Worm (Caenorhabditis elegans) whole organism, L4 larva: ENCODE results near the gene nhr-48.

ENCODE experiments used
- F37D6.2 ChIP-seq: sonication (generic microtip); optimal IDR thresholded peaks from 2 replicates; lab custom pipeline; 2016; ENCODE audit warnings: mild to moderate bottlenecking, missing genetic modification characterization, missing compliant biosample characterization
- F49E8.2 ChIP-seq: sonication (generic microtip); optimal IDR thresholded peaks from 2 replicates; lab custom pipeline; 2016; ENCODE audit warnings: missing compliant biosample characterization, mild to moderate bottlenecking, missing genetic modification characterization, borderline replicate concordance
- ZK546.5 ChIP-seq, 2 experiments: sonication (generic microtip); optimal IDR thresholded peaks; 2 replicates each; lab custom pipeline; 2017; ENCODE audit warnings: missing biosample characterization in 2 of 2, missing genetic modification characterization in 2 of 2
- ama-1 ChIP-seq: fragments of 150-350 bp; optimal IDR thresholded peaks from 2 replicates; lab custom pipeline; 2014; ENCODE audit warnings: inconsistent platforms, mixed read lengths
- arid-1 ChIP-seq: fragments of 200-800 bp; sonication (Bioruptor generic); conservative IDR thresholded peaks from 2 replicates; pipeline ENCODE4 v1.3.6; 2022; ENCODE audit warnings: missing genetic modification reagents, missing genetic modification characterization, missing compliant biosample characterization
- ceh-20 ChIP-seq: fragments of 200-800 bp; sonication (Bioruptor generic); IDR thresholded peaks from 2 replicates; pipeline ENCODE4 v1.3.6; 2022; ENCODE audit warnings: missing genetic modification reagents, missing genetic modification characterization, missing compliant biosample characterization
- ceh-28 ChIP-seq: fragments of 150-350 bp; optimal IDR thresholded peaks from 2 replicates; lab custom pipeline; 2014; ENCODE audit warnings: missing biosample characterization, missing genetic modification reagents, missing genetic modification characterization
- ceh-32 ChIP-seq: sonication (generic microtip); optimal IDR thresholded peaks from 2 replicates; lab custom pipeline; 2016; ENCODE audit warnings: mild to moderate bottlenecking, missing genetic modification characterization, missing compliant biosample characterization; ENCODE audit not compliant: poor library complexity
- ceh-44 ChIP-seq: fragments of 200-800 bp; sonication (Bioruptor generic); IDR thresholded peaks from 2 replicates; pipeline ENCODE4 v1.3.6; 2022; ENCODE audit warnings: missing genetic modification reagents, missing genetic modification characterization, missing compliant biosample characterization
- ceh-62 ChIP-seq: sonication (generic microtip); optimal IDR thresholded peaks from 2 replicates; lab custom pipeline; 2017; ENCODE audit warnings: missing biosample characterization, missing genetic modification characterization
- ces-1 ChIP-seq: fragments of 150-350 bp; sonication (generic microtip); optimal IDR thresholded peaks from 4 replicates; lab custom pipeline; 2014; ENCODE audit warnings: missing biosample characterization, missing genetic modification reagents, missing genetic modification characterization
- ctbp-1 ChIP-seq: fragments of 200-800 bp; sonication (Bioruptor generic); IDR thresholded peaks from 2 replicates; pipeline ENCODE4 v1.3.6; 2022; ENCODE audit warnings: missing genetic modification reagents, missing genetic modification characterization, missing compliant biosample characterization
- daf-12 ChIP-seq: fragments of 150-350 bp; optimal IDR thresholded peaks from 2 replicates; lab custom pipeline; 2014; ENCODE audit warnings: missing biosample characterization, missing genetic modification reagents, missing genetic modification characterization
- dmd-6 ChIP-seq: fragments of 200-800 bp; sonication (Bioruptor generic); IDR thresholded peaks from 2 replicates; pipeline ENCODE4 v1.3.6; 2022; ENCODE audit warnings: missing genetic modification reagents, missing genetic modification characterization, missing compliant biosample characterization
- dpl-1 ChIP-seq: fragments of 150-350 bp; optimal IDR thresholded peaks from 2 replicates; lab custom pipeline; 2014; ENCODE audit warnings: missing biosample characterization, missing genetic modification reagents, missing genetic modification characterization
- duxl-1 ChIP-seq: sonication (generic microtip); optimal IDR thresholded peaks from 2 replicates; lab custom pipeline; 2016; ENCODE audit warnings: mild to moderate bottlenecking, missing genetic modification characterization, moderate library complexity, missing compliant biosample characterization; ENCODE audit not compliant: poor library complexity
- fkh-10 ChIP-seq: fragments of 150-350 bp; optimal IDR thresholded peaks from 2 replicates; lab custom pipeline; 2014; ENCODE audit warnings: missing biosample characterization, missing genetic modification reagents, missing genetic modification characterization
- fos-1 ChIP-seq: fragments of 150-350 bp; optimal IDR thresholded peaks from 2 replicates; lab custom pipeline; 2014; ENCODE audit warnings: missing biosample characterization, missing genetic modification characterization
- hif-1 ChIP-seq, 2 experiments: sonication (generic microtip); optimal IDR thresholded peaks; 2 replicates each; lab custom pipeline; 2016 to 2017; ENCODE audit warnings: missing compliant biosample characterization in 2 of 2, missing genetic modification characterization in 2 of 2, missing genetic modification reagents in 2 of 2, missing genotype in 2 of 2, mild to moderate bottlenecking in 1 of 2
- hlh-11 ChIP-seq: fragments of 200-800 bp; sonication (Bioruptor generic); optimal IDR thresholded peaks from 2 replicates; lab custom pipeline; 2018; ENCODE audit warnings: mild to moderate bottlenecking, missing genetic modification characterization, missing compliant biosample characterization
- hlh-30 ChIP-seq: sonication (generic microtip); optimal IDR thresholded peaks from 2 replicates; lab custom pipeline; 2017; ENCODE audit warnings: antibody characterized with exemption, mild to moderate bottlenecking, missing genetic modification characterization, missing compliant biosample characterization; ENCODE audit not compliant: insufficient read depth
- jun-1 ChIP-seq: fragments of 150-350 bp; optimal IDR thresholded peaks from 2 replicates; lab custom pipeline; 2014; ENCODE audit warnings: missing biosample characterization, missing genetic modification reagents, missing genetic modification characterization
- lin-1 ChIP-seq: fragments of 200-800 bp; sonication (Bioruptor generic); IDR thresholded peaks from 2 replicates; pipeline ENCODE4 v1.3.6; 2022; ENCODE audit warnings: missing genetic modification reagents, missing genetic modification characterization, missing compliant biosample characterization
- lin-15B ChIP-seq: fragments of 150-350 bp; sonication (generic microtip); optimal IDR thresholded peaks from 3 replicates; lab custom pipeline; 2014; ENCODE audit warnings: missing biosample characterization, missing genetic modification characterization
- lin-29 ChIP-seq: fragments of 200-800 bp; sonication (Bioruptor generic); IDR thresholded peaks from 2 replicates; pipeline ENCODE4 v1.3.6; 2022; ENCODE audit warnings: missing genetic modification reagents, missing genetic modification characterization, missing compliant biosample characterization
- lir-3 ChIP-seq: sonication (generic microtip); optimal IDR thresholded peaks from 2 replicates; lab custom pipeline; 2016; ENCODE audit warnings: mild to moderate bottlenecking, missing genetic modification characterization, missing compliant biosample characterization
- lsy-2 ChIP-seq, 2 experiments: fragments of 150-350 bp in 1 of 2; sonication (generic microtip) in 1 of 2; optimal IDR thresholded peaks; 2 replicates each; lab custom pipeline; 2014 to 2017; ENCODE audit warnings: missing biosample characterization in 2 of 2, missing genetic modification characterization in 2 of 2
- madf-5 ChIP-seq, 2 experiments: fragments of 200-800 bp; sonication (Bioruptor generic); IDR thresholded peaks; 2 replicates each; pipeline ENCODE4 v1.3.6; 2022; ENCODE audit warnings: missing compliant biosample characterization in 2 of 2, missing genetic modification characterization in 2 of 2
- mep-1 ChIP-seq: fragments of 150-350 bp; sonication (generic microtip); optimal IDR thresholded peaks from 3 replicates; lab custom pipeline; 2014; ENCODE audit warnings: missing biosample characterization, missing genetic modification characterization
- nhr-10 ChIP-seq: fragments of 150-350 bp; optimal IDR thresholded peaks from 2 replicates; lab custom pipeline; 2014; ENCODE audit warnings: missing biosample characterization, missing genetic modification characterization
- nhr-102 ChIP-seq: sonication (generic microtip); optimal IDR thresholded peaks from 2 replicates; lab custom pipeline; 2016; ENCODE audit warnings: mild to moderate bottlenecking, missing genetic modification characterization, moderate library complexity, missing compliant biosample characterization
- nhr-11 ChIP-seq: fragments of 150-350 bp; optimal IDR thresholded peaks from 2 replicates; lab custom pipeline; 2014; ENCODE audit warnings: missing biosample characterization, missing genetic modification characterization
- nhr-237 ChIP-seq: sonication (generic microtip); optimal IDR thresholded peaks from 2 replicates; lab custom pipeline; 2017; ENCODE audit warnings: missing biosample characterization, missing genetic modification characterization
- nhr-28 ChIP-seq: fragments of 150-350 bp; optimal IDR thresholded peaks from 2 replicates; lab custom pipeline; 2014; ENCODE audit warnings: missing biosample characterization, missing genetic modification characterization
- nhr-41 ChIP-seq: fragments of 200-800 bp; sonication (Bioruptor generic); IDR thresholded peaks from 2 replicates; pipeline ENCODE4 v1.3.6; 2022; ENCODE audit warnings: missing genetic modification reagents, missing genetic modification characterization, missing compliant biosample characterization
- nhr-42 ChIP-seq: fragments of 200-800 bp; sonication (Bioruptor generic); IDR thresholded peaks from 2 replicates; pipeline ENCODE4 v1.3.6; 2022; ENCODE audit warnings: missing genetic modification characterization, missing compliant biosample characterization
- nhr-76 ChIP-seq: fragments of 150-350 bp; optimal IDR thresholded peaks from 2 replicates; lab custom pipeline; 2014; ENCODE audit warnings: missing biosample characterization, missing genetic modification characterization
- pha-4 ChIP-seq, 2 experiments: fragments of 150-350 bp in 1 of 2; fragments of 200-800 bp in 1 of 2; sonication (Bioruptor generic) in 1 of 2; IDR thresholded peaks in 1 of 2; optimal IDR thresholded peaks in 1 of 2; 2 replicates each; pipeline versions ENCODE4 v1.3.6 to Lab custom; 2014 to 2022; ENCODE audit warnings: missing genetic modification characterization in 2 of 2, missing genetic modification reagents in 2 of 2, missing biosample characterization in 1 of 2, missing compliant biosample characterization in 1 of 2
- php-3 ChIP-seq: fragments of 200-800 bp; sonication (Bioruptor generic); IDR thresholded peaks from 2 replicates; pipeline ENCODE4 v1.3.6; 2022; ENCODE audit warnings: missing genetic modification reagents, missing genetic modification characterization, missing compliant biosample characterization
- sdz-12 ChIP-seq: fragments of 200-800 bp; sonication (Bioruptor generic); optimal IDR thresholded peaks from 2 replicates; lab custom pipeline; 2018; ENCODE audit warnings: mild to moderate bottlenecking, missing genetic modification characterization, missing compliant biosample characterization
- skn-1 ChIP-seq: fragments of 150-350 bp; optimal IDR thresholded peaks from 2 replicates; lab custom pipeline; 2014; ENCODE audit warnings: missing biosample characterization, missing genetic modification characterization
- snpc-1.2 ChIP-seq: fragments of 200-800 bp; sonication (Bioruptor generic); IDR thresholded peaks from 2 replicates; pipeline ENCODE4 v1.3.6; 2022; ENCODE audit warnings: missing genetic modification reagents, missing genetic modification characterization, missing compliant biosample characterization
- spr-3 ChIP-seq: fragments of 200-800 bp; sonication (Bioruptor generic); optimal IDR thresholded peaks from 2 replicates; lab custom pipeline; 2018; ENCODE audit warnings: mild to moderate bottlenecking, missing genetic modification characterization, missing compliant biosample characterization
- tag-97 ChIP-seq: fragments of 200-800 bp; sonication (Bioruptor generic); IDR thresholded peaks from 2 replicates; pipeline ENCODE4 v1.3.6; 2022; ENCODE audit warnings: missing genetic modification characterization, missing compliant biosample characterization
- tra-1 ChIP-seq: fragments of 200-800 bp; sonication (Bioruptor generic); IDR thresholded peaks from 2 replicates; pipeline ENCODE4 v1.3.6; 2022; ENCODE audit warnings: missing genetic modification reagents, missing genetic modification characterization, missing compliant biosample characterization
- unc-62 ChIP-seq, 3 experiments: fragments of 150-350 bp in 1 of 3; sonication (generic microtip); optimal IDR thresholded peaks in 2 of 3; peaks in 1 of 3; 1 replicate in 1 of 3; 2 replicates in 2 of 3; lab custom pipeline; 2014 to 2017; ENCODE audit warnings: missing biosample characterization in 3 of 3, missing genetic modification characterization in 3 of 3, missing genetic modification reagents in 3 of 3, missing genotype in 1 of 3
- vab-7 ChIP-seq: fragments of 200-800 bp; sonication (Bioruptor generic); IDR thresholded peaks from 2 replicates; pipeline ENCODE4 v1.3.6; 2022; ENCODE audit warnings: missing genetic modification reagents, missing genetic modification characterization, missing compliant biosample characterization
- zfp-2 ChIP-seq: sonication (generic microtip); optimal IDR thresholded peaks from 2 replicates; lab custom pipeline; 2016; ENCODE audit warnings: mild to moderate bottlenecking, missing genetic modification characterization, missing compliant biosample characterization
- zfp-3 ChIP-seq: fragments of 200-800 bp; sonication (Bioruptor generic); conservative IDR thresholded peaks from 2 replicates; pipeline ENCODE4 v1.3.6; 2022; ENCODE audit warnings: missing genetic modification reagents, missing genetic modification characterization, missing compliant biosample characterization
- zip-11 ChIP-seq: fragments of 200-800 bp; sonication (Bioruptor generic); IDR thresholded peaks from 2 replicates; pipeline ENCODE4 v1.3.6; 2022; ENCODE audit warnings: missing genetic modification characterization, missing compliant biosample characterization

The nhr-48 gene

DNA sequence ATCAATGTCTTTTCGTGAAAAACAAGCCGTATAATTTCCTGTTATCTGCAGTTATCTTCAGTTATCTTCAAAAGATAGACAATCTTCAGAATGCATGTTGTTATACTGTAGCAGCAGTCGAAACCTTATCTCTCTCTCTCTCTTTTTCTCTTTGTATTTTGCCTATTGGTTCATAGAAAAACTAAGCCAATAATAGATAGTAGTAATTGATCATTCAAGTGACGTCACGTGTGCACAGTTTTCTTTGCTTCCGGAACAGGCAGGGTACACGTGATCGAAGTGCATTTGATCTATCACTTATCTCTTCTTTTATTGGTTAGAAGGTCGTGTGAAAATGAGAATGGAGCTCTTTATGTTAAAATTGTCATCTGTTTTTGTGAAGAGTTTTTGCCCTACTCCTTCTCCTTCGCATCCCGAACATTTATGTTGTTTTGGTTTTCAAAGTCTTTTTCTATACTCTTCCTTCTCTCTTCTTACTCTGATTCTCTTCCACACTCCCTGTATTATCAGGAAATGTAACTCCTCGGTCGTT lies 3.4 kb upstream of the nhr-48 start (continued):
- TF ChIP-seq lin-15B (tag; lab: Kevin White, UChicago) (no peak), lin-29 (GFP tag; lab: Robert Waterston, UW) (no peak), fkh-10 (GFP tag; lab: Kevin White, UChicago) (no peak), ceh-44 (GFP tag; lab: Robert Waterston, UW) (no peak), ceh-32 (tag; lab: Kevin White, UChicago) (no peak), nhr-10 (no peak), pha-4 (GFP tag; IDR thresholded peaks at IDR 0.05; lab: Robert Waterston, UW) (no peak), pha-4 (tag; optimal IDR thresholded peaks at IDR 0.05; lab: Kevin White, UChicago) (no peak), ZK546.5 (tag; optimal IDR thresholded peaks at IDR 0.05; lab: Kevin White, UChicago) (no peak), zfp-2 (tag; lab: Kevin White, UChicago) (no peak), hlh-30 (peak; percentile 84), tra-1 (GFP tag; lab: Robert Waterston, UW) (0 out of 2 replicates have a peak, but pooled peaks have one; percentile 14), F49E8.2 (tag; lab: Kevin White, UChicago) (no peak), mep-1 (peak; percentile 34), dmd-6 (GFP tag; lab: Robert Waterston, UW) (peak; percentile 67), zip-11 (GFP tag; lab: Robert Waterston, UW) (no peak), lir-3 (tag; lab: Kevin White, UChicago) (no peak), lsy-2 (tag; optimal IDR thresholded peaks at IDR 0.05; lab: Kevin White, UChicago) (peak in 1 of 2 experiments; percentile 22), ceh-20 (no peak), arid-1 (no peak), duxl-1 (tag; lab: Kevin White, UChicago) (no peak), ama-1 (lab: Kevin White, UChicago) (no peak), ceh-28 (tag; lab: Kevin White, UChicago) (no peak), lin-1 (GFP tag; lab: Robert Waterston, UW) (peak; percentile 30; the same call in 1 of the 2 replicates), nhr-41 (GFP tag; lab: Robert Waterston, UW) (no peak), snpc-1.2 (no peak), sdz-12 (GFP tag; lab: Kevin White, UChicago) (no peak), madf-5 (GFP tag; IDR thresholded peaks at IDR 0.05; lab: Robert Waterston, UW) (no peak), ctbp-1 (GFP tag; lab: Robert Waterston, UW) (no peak), php-3 (GFP tag; lab: Robert Waterston, UW) (no peak), daf-12 (tag; lab: Kevin White, UChicago) (no peak), dpl-1 (GFP tag; lab: Kevin White, UChicago) (no peak), jun-1 (no peak), ces-1 (GFP tag; lab: Kevin White, UChicago) (no peak), nhr-237 (no peak), unc-62 (GFP tag; optimal IDR thresholded peaks at IDR 0.05 in 1 of 2; lab: Kevin White, UChicago) (peak in 1 of 2 experiments; percentile 60), unc-62 (tag; optimal IDR thresholded peaks at IDR 0.05; lab: Kevin White, UChicago) (no peak), nhr-76 (tag; lab: Kevin White, UChicago) (no peak), skn-1 (tag; lab: Kevin White, UChicago) (no peak), hif-1 (tag; optimal IDR thresholded peaks at IDR 0.05; lab: Kevin White, UChicago) (no peak), fos-1 (tag; lab: Kevin White, UChicago) (no peak), ceh-62 (tag; lab: Kevin White, UChicago) (no peak), nhr-11 (tag; lab: Kevin White, UChicago) (peak; percentile 0), F37D6.2 (no peak), nhr-28 (tag; lab: Kevin White, UChicago) (peak; percentile 53), nhr-102 (tag; lab: Kevin White, UChicago) (peak; percentile 50), hlh-11 (tag; lab: Kevin White, UChicago) (peak; percentile 66), vab-7 (GFP tag; lab: Robert Waterston, UW) (no peak), tag-97 (no peak), nhr-42 (GFP tag; lab: Robert Waterston, UW) (no peak), spr-3 (GFP tag; lab: Kevin White, UChicago) (no peak), zfp-3 (no peak)
